Worm (Caenorhabditis elegans) whole organism, early embryonic: Measurements from ENCODE around the gene lido-2.

Experiments used
- B0310.2 ChIP-seq: sonication (generic microtip); optimal IDR thresholded peaks from 2 replicates; lab custom pipeline; 2016; ENCODE audit warnings: mild to moderate bottlenecking, missing genetic modification characterization, missing compliant biosample characterization
- F13C5.2 ChIP-seq: sonication (generic microtip); optimal IDR thresholded peaks from 2 replicates; lab custom pipeline; 2017; ENCODE audit warnings: mild to moderate bottlenecking, missing genetic modification characterization, inconsistent platforms, missing compliant biosample characterization
- aly-1 ChIP-seq: sonication (generic microtip); optimal IDR thresholded peaks from 2 replicates; lab custom pipeline; 2016; ENCODE audit warnings: missing genetic modification characterization, missing compliant biosample characterization
- ama-1 ChIP-seq: fragments of 150-350 bp; optimal IDR thresholded peaks from 2 replicates; lab custom pipeline; 2014
- ceh-13 ChIP-seq: fragments of 200-800 bp; sonication (Bioruptor generic); optimal IDR thresholded peaks from 2 replicates; lab custom pipeline; 2018; ENCODE audit warnings: mild to moderate bottlenecking, missing genetic modification characterization, missing compliant biosample characterization
- ceh-36 ChIP-seq: sonication (generic microtip); optimal IDR thresholded peaks from 2 replicates; lab custom pipeline; 2016; ENCODE audit warnings: missing genetic modification characterization, inconsistent platforms, missing compliant biosample characterization
- ets-7 ChIP-seq: sonication (generic microtip); optimal IDR thresholded peaks from 2 replicates; lab custom pipeline; 2016; ENCODE audit warnings: missing genotype, missing genetic modification characterization, missing compliant biosample characterization
- flt-1 ChIP-seq: fragments of 200-800 bp; sonication (Bioruptor generic); IDR thresholded peaks from 2 replicates; pipeline ENCODE4 v1.3.6; 2022; ENCODE audit warnings: missing genetic modification characterization, missing compliant biosample characterization
- hmbx-1 ChIP-seq: sonication (generic microtip); optimal IDR thresholded peaks from 2 replicates; lab custom pipeline; 2016; ENCODE audit warnings: mild to moderate bottlenecking, missing genetic modification characterization, missing compliant biosample characterization
- hmg-4 ChIP-seq: fragments of 200-800 bp; sonication (Bioruptor generic); optimal IDR thresholded peaks from 2 replicates; lab custom pipeline; 2018; ENCODE audit warnings: mild to moderate bottlenecking, missing genetic modification characterization, missing compliant biosample characterization
- hnd-1 ChIP-seq: sonication (generic microtip); optimal IDR thresholded peaks from 2 replicates; lab custom pipeline; 2016; ENCODE audit warnings: missing genetic modification characterization, missing compliant biosample characterization
- pes-1 ChIP-seq: fragments of 200-800 bp; sonication (Bioruptor generic); IDR thresholded peaks from 2 replicates; pipeline ENCODE4 v1.3.6; 2022; ENCODE audit warnings: missing genetic modification reagents, missing genetic modification characterization, missing compliant biosample characterization
- scrt-1 ChIP-seq: fragments of 200-800 bp; sonication (Bioruptor generic); IDR thresholded peaks from 2 replicates; pipeline ENCODE4 v1.3.6; 2022; ENCODE audit warnings: missing genetic modification characterization, missing compliant biosample characterization
- sea-1 ChIP-seq: fragments of 200-800 bp; sonication (Bioruptor generic); conservative IDR thresholded peaks from 2 replicates; pipeline ENCODE4 v1.3.6; 2022; ENCODE audit warnings: missing genetic modification characterization, missing compliant biosample characterization
- tbx-11 ChIP-seq: fragments of 200-800 bp; sonication (Bioruptor generic); IDR thresholded peaks from 2 replicates; pipeline ENCODE4 v1.3.6; 2022; ENCODE audit warnings: missing genetic modification characterization, missing compliant biosample characterization
- tbx-37 ChIP-seq: fragments of 200-800 bp; sonication (Bioruptor generic); conservative IDR thresholded peaks from 2 replicates; pipeline ENCODE4 v1.3.6; 2022; ENCODE audit warnings: missing genetic modification reagents, missing genetic modification characterization, missing compliant biosample characterization
- tra-4 ChIP-seq: sonication (generic microtip); optimal IDR thresholded peaks from 2 replicates; lab custom pipeline; 2017; ENCODE audit warnings: missing genetic modification characterization, missing compliant biosample characterization

lido-2 gene

DNA sequence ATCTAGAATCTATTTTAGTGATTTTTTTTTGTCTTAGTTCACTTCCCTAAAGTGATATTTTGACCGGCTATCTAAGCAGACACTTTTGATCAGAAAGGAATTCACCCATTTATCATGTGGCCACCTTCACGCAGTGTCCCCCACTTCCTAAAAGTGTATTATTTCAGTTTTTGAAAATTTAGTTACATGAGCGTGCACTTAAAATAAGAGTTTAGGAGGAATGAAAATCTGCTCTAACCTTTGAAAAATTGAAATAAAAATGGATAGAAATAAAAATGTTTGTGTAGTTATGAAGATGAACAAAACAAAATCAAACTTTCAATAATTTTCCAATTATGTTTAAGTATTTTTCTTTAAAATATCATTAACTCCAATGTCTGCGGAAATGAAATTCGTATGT, 40.8 kb downstream of the lido-2 start:
- no peak for TF ChIP-seq aly-1 (tag; lab: Kevin White, UChicago)
- no peak for TF ChIP-seq flt-1
- no peak for TF ChIP-seq F13C5.2 (tag; lab: Kevin White, UChicago)
- TF ChIP-seq scrt-1 (GFP tag; lab: Robert Waterston, UW), result no peak
- TF ChIP-seq sea-1 (GFP tag; lab: Robert Waterston, UW), result no peak
- TF ChIP-seq B0310.2, result no peak
- no peak for TF ChIP-seq ets-7 (tag; lab: Kevin White, UChicago)
- TF ChIP-seq tbx-11 (GFP tag; lab: Robert Waterston, UW), result no peak
- no peak for TF ChIP-seq ceh-36 (tag; lab: Kevin White, UChicago)
- no peak for TF ChIP-seq pes-1 (GFP tag; lab: Robert Waterston, UW)
- no peak for TF ChIP-seq hnd-1
- no peak for TF ChIP-seq hmbx-1 (tag; lab: Kevin White, UChicago)
- TF ChIP-seq ama-1 (lab: Kevin White, UChicago), result no peak
- no peak for TF ChIP-seq tra-4

ce11 chrX:17058340-17058739, 42.2 kb downstream of the lido-2 start:
- TF ChIP-seq ceh-36 (tag; lab: Kevin White, UChicago) (no peak), hnd-1 (no peak), ceh-13 (GFP tag; lab: Kevin White, UChicago) (no peak), tbx-11 (GFP tag; lab: Robert Waterston, UW) (no peak)

DNA sequence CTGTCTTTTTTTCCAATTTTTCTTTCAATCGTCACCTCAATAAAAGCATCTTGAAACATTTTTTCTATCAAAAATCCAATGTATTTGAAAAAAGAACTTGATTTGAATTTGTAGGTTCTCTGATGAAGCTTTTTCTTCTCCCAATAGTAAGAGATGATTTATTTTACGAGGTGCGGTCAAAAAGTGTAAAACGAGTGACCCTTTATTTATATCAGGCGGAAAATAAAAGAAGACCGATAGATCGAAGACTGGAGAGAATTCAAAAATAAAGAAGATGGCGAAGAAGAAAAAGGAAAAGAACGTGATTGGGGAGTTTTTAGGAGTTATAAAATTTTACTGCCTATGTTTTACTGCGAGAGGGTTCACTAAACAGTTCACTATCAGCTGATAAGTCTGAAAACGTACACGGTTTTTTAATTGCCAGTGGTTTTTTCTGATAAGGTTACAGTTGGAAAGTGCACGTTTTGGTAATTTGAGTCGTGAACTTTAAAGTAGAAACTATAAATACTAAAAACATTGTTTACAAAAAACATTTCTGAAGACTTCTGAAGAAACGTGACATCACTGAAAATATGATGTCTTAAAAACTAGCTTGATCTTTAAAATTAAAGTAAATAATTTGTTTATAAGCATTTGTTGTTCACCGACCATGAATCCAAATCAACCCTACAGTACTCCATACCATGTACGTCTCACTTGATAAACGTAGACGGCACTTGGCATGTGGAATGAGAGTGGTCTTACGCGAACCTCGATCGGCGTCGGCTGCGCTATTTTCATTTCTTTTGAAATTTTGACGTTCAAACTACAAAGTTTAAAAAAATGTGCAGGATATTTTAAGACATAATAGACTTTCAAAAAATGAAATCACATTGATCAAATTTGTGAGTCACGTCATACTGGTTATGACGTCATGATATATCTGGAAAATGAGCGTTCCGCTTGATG, 44.4 kb downstream of the lido-2 start:
- TF ChIP-seq ceh-36 (tag; lab: Kevin White, UChicago) (no peak), F13C5.2 (tag; lab: Kevin White, UChicago) (no peak), ama-1 (lab: Kevin White, UChicago) (no peak), hmbx-1 (tag; lab: Kevin White, UChicago) (no peak), aly-1 (tag; lab: Kevin White, UChicago) (no peak), pes-1 (GFP tag; lab: Robert Waterston, UW) (no peak), tbx-11 (GFP tag; lab: Robert Waterston, UW) (no peak), hnd-1 (no peak), tra-4 (no peak), hmg-4 (GFP tag; lab: Kevin White, UChicago) (no peak), sea-1 (GFP tag; lab: Robert Waterston, UW) (no peak), tbx-37 (no peak), ets-7 (tag; lab: Kevin White, UChicago) (no peak), B0310.2 (no peak), ceh-13 (GFP tag; lab: Kevin White, UChicago) (no peak), flt-1 (no peak), scrt-1 (GFP tag; lab: Robert Waterston, UW) (no peak)

ce11 chrX:17055481-17055835, 45.1 kb downstream of the lido-2 start, which contains the start of gene gcy-11:
TSS of gene gcy-11 (minus strand) at chrX:17055581.
- no peak for TF ChIP-seq hnd-1
- no peak for TF ChIP-seq aly-1 (tag; lab: Kevin White, UChicago)
- TF ChIP-seq scrt-1 (GFP tag; lab: Robert Waterston, UW), result no peak
- TF ChIP-seq flt-1, result no peak
- no peak for TF ChIP-seq sea-1 (GFP tag; lab: Robert Waterston, UW)
- TF ChIP-seq F13C5.2 (tag; lab: Kevin White, UChicago), result no peak
- TF ChIP-seq tbx-11 (GFP tag; lab: Robert Waterston, UW), result no peak
- no peak for TF ChIP-seq B0310.2
- no peak for TF ChIP-seq pes-1 (GFP tag; lab: Robert Waterston, UW)
- TF ChIP-seq tra-4, result no peak
- no peak for TF ChIP-seq tbx-37
- no peak for TF ChIP-seq ceh-36 (tag; lab: Kevin White, UChicago)
- no peak for TF ChIP-seq hmg-4 (GFP tag; lab: Kevin White, UChicago)

DNA sequence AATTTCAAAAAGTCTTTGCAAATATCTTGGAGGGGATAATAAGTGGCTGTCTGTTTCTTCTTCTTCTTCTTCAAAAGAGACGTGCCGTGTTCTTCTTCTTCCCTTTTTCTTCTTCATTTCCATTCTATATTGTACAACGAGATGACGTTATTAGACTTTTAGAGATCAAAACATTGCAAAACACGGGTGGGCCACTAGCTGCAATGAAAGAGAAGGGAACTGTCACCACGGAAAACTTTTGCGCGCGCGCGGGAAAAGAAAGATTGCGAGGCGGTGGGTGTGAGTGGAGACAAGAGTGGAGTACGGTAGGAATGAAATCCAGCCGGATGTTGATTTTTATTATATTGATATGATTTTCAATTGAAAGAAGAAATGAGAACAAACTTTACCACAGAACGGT, 46.4 kb downstream of the lido-2 start:
- no peak for TF ChIP-seq hnd-1
- no peak for TF ChIP-seq sea-1 (GFP tag; lab: Robert Waterston, UW)
- no peak for TF ChIP-seq ets-7 (tag; lab: Kevin White, UChicago)
- no peak for TF ChIP-seq flt-1
- no peak for TF ChIP-seq F13C5.2 (tag; lab: Kevin White, UChicago)
- no peak for TF ChIP-seq tra-4
